Fruit fly (Drosophila melanogaster): ENCODE results near the gene Ctl2.

The Ctl2 gene

dm6 chr3R:29153197-29153644 lies 30.1 kb downstream of the Ctl2 start, which contains the start of the genes Slbp and Rpn2 (continued):
- peak; percentile 37 for TF ChIP-seq CG12155 (GFP tag; optimal IDR thresholded peaks at IDR 0.05)
- TF ChIP-seq HLH54F (GFP tag; optimal IDR thresholded peaks at IDR 0.05): peak; percentile 53
- no peak for TF ChIP-seq Hr39 (optimal IDR thresholded peaks at IDR 0.05)
- peak; percentile 74 for TF ChIP-seq ewg (GFP tag; optimal IDR thresholded peaks at IDR 0.05)
- no peak for TF ChIP-seq CG13123 (GFP tag; optimal IDR thresholded peaks at IDR 0.05)
- no peak for TF ChIP-seq salm (tag; optimal IDR thresholded peaks at IDR 0.05)
- peak in 1 of 2 experiments; percentile 69 for TF ChIP-seq insv (GFP tag; optimal IDR thresholded peaks at IDR 0.05)
- no peak for TF ChIP-seq CG4707 (GFP tag; optimal IDR thresholded peaks at IDR 0.05)
- TF ChIP-seq gcm2 (GFP tag; optimal IDR thresholded peaks at IDR 0.05): no peak
- peak; percentile 82 for TF ChIP-seq Myb (GFP tag; optimal IDR thresholded peaks at IDR 0.05)
- TF ChIP-seq kah (GFP tag; optimal IDR thresholded peaks at IDR 0.05): no peak
- peak; percentile 74 for TF ChIP-seq nmo (GFP tag; optimal IDR thresholded peaks at IDR 0.05)
- TF ChIP-seq Dbx (GFP tag; IDR thresholded peaks at IDR 0.05): no peak; the same call in 2 of the 3 replicates
- peak; percentile 48 for TF ChIP-seq Hmr (GFP tag; optimal IDR thresholded peaks at IDR 0.05)
- peak; percentile 85; the same call in 3 of the 4 replicates for TF ChIP-seq chinmo (GFP tag; IDR thresholded peaks at IDR 0.05; ENCODE audit: partially characterized antibody)
- peak; percentile 71 for TF ChIP-seq phol (tag; optimal IDR thresholded peaks at IDR 0.05)
- peak; percentile 24 for TF ChIP-seq Sry-β (GFP tag; optimal IDR thresholded peaks at IDR 0.05)
- no peak for TF ChIP-seq CG17802 (tag; optimal IDR thresholded peaks at IDR 0.05)
- peak; percentile 15 for TF ChIP-seq en (GFP tag; optimal IDR thresholded peaks at IDR 0.05)
- TF ChIP-seq Hey (tag; optimal IDR thresholded peaks at IDR 0.05): no peak
- peak; percentile 10 for TF ChIP-seq caup (GFP tag; optimal IDR thresholded peaks at IDR 0.05; ENCODE audit: severe bottlenecking)
- no peak for TF ChIP-seq CG4404 (GFP tag; IDR thresholded peaks at IDR 0.05)
- peak; percentile 20 for TF ChIP-seq Spps (tag; optimal IDR thresholded peaks at IDR 0.05)
- peak; percentile 15 for TF ChIP-seq Bdp1 (GFP tag; optimal IDR thresholded peaks at IDR 0.05)
- TF ChIP-seq Pdp1 (GFP tag; optimal IDR thresholded peaks at IDR 0.05): peak; percentile 31 to 70
- no peak for TF ChIP-seq Mad (GFP tag; optimal IDR thresholded peaks at IDR 0.05)
- peak; percentile 9 for TF ChIP-seq CG18764 (GFP tag; optimal IDR thresholded peaks at IDR 0.05)
- no peak for TF ChIP-seq gt (GFP tag; IDR thresholded peaks at IDR 0.05)
- TF ChIP-seq CG5245 (GFP tag; optimal IDR thresholded peaks at IDR 0.05): no peak
- no peak for TF ChIP-seq CG2199 (GFP tag; IDR thresholded peaks at IDR 0.05)
- 0 out of 2 replicates have a peak, but pooled peaks have one; percentile 21 for TF ChIP-seq onecut (GFP tag; IDR thresholded peaks at IDR 0.05)
- TF ChIP-seq CG14014 (GFP tag; IDR thresholded peaks at IDR 0.05): 0 out of 2 replicates have a peak, but pooled peaks have one; percentile 25
- no peak for TF ChIP-seq emc (GFP tag; optimal IDR thresholded peaks at IDR 0.05)
- peak; percentile 87 for TF ChIP-seq Sry-δ (GFP tag; optimal IDR thresholded peaks at IDR 0.05)
- TF ChIP-seq CG1792 (GFP tag; optimal IDR thresholded peaks at IDR 0.05): no peak
- TF ChIP-seq tll (GFP tag; optimal IDR thresholded peaks at IDR 0.05): no peak
- peak; percentile 37 for TF ChIP-seq CG6683 (GFP tag; optimal IDR thresholded peaks at IDR 0.05)
- peak; percentile 39 for TF ChIP-seq unpg (GFP tag; optimal IDR thresholded peaks at IDR 0.05)
- TF ChIP-seq Dref (GFP tag; IDR thresholded peaks at IDR 0.05): peak; percentile 88
- TF ChIP-seq Max (GFP tag; optimal IDR thresholded peaks at IDR 0.05): peak; percentile 43
- no peak for TF ChIP-seq CG6765 (GFP tag; optimal IDR thresholded peaks at IDR 0.05)
- TF ChIP-seq Dip2 (GFP tag; IDR thresholded peaks at IDR 0.05): no peak
- TF ChIP-seq lab (GFP tag; optimal IDR thresholded peaks at IDR 0.05): peak; percentile 55
- no peak for TF ChIP-seq crol (GFP tag; IDR thresholded peaks at IDR 0.05)
- TF ChIP-seq CrebB (tag; optimal IDR thresholded peaks at IDR 0.05): no peak
- TF ChIP-seq Side (GFP tag; optimal IDR thresholded peaks at IDR 0.05): peak; percentile 60
- no peak for TF ChIP-seq CG1529 (GFP tag; optimal IDR thresholded peaks at IDR 0.05)
- no peak for TF ChIP-seq ftz-f1 (GFP tag; optimal IDR thresholded peaks at IDR 0.05)
- peak; percentile 35 for TF ChIP-seq zen (tag; optimal IDR thresholded peaks at IDR 0.05)
- TF ChIP-seq ase (GFP tag; IDR thresholded peaks at IDR 0.05): no peak
- peak; percentile 70 for TF ChIP-seq mam (GFP tag; optimal IDR thresholded peaks at IDR 0.05)
